Fruit fly (Drosophila melanogaster): ENCODE results near the gene htl.

- TF ChIP-seq OdsH (GFP tag; optimal IDR thresholded peaks at IDR 0.05) = no peak
- TF ChIP-seq Lpt (GFP tag; optimal IDR thresholded peaks at IDR 0.05) = no peak
- no peak for TF ChIP-seq topi (GFP tag; optimal IDR thresholded peaks at IDR 0.05)
- no peak for TF ChIP-seq CG31627 (GFP tag; optimal IDR thresholded peaks at IDR 0.05)
- no peak for TF ChIP-seq CG8319 (GFP tag; optimal IDR thresholded peaks at IDR 0.05)
- TF ChIP-seq CG16779 (tag; optimal IDR thresholded peaks at IDR 0.05) = no peak
- no peak for TF ChIP-seq CG6854 (GFP tag; optimal IDR thresholded peaks at IDR 0.05)
Measured at dm6 chr3R:18027789-18028188, 25.0 kb downstream of the htl start.

All from whole organism, prepupa.